Fruit fly (Drosophila melanogaster) whole organism, embryonic: ENCODE data around the gene CG42869.

ENCODE experiments used
- B-H2 ChIP-seq: fragments of 200-800 bp; sonication (Bioruptor generic); optimal IDR thresholded peaks from 2 replicates; lab custom pipeline; 2018; ENCODE audit warnings: missing biosample characterization, mild to moderate bottlenecking, missing genetic modification characterization
- CG10543 ChIP-seq: fragments of 200-800 bp; sonication (Bioruptor generic); optimal IDR thresholded peaks from 3 replicates; lab custom pipeline; 2017; ENCODE audit warnings: missing biosample characterization, mild to moderate bottlenecking, missing genetic modification characterization, moderate library complexity
- CG10565 ChIP-seq: fragments of 200-800 bp; sonication (Bioruptor generic); optimal IDR thresholded peaks from 3 replicates; lab custom pipeline; 2016; ENCODE audit warnings: missing biosample characterization, mild to moderate bottlenecking, missing genetic modification characterization
- CG12219 ChIP-seq: fragments of 200-800 bp; sonication (Bioruptor generic); optimal IDR thresholded peaks from 3 replicates; lab custom pipeline; 2018; ENCODE audit warnings: missing biosample characterization, mild to moderate bottlenecking, missing genetic modification characterization
- CG13424 ChIP-seq: fragments of 200-800 bp; sonication (Bioruptor generic); optimal IDR thresholded peaks from 2 replicates; lab custom pipeline; 2019; ENCODE audit warnings: missing biosample characterization, mild to moderate bottlenecking, missing genetic modification characterization, moderate library complexity
- CG15073 ChIP-seq: fragments of 200-800 bp; sonication (Bioruptor generic); optimal IDR thresholded peaks from 2 replicates; lab custom pipeline; 2016; ENCODE audit warnings: missing biosample characterization, missing genetic modification characterization
- CG1529 ChIP-seq: fragments of 200-800 bp; sonication (Bioruptor generic); optimal IDR thresholded peaks from 3 replicates; lab custom pipeline; 2018; ENCODE audit warnings: missing biosample characterization, missing genetic modification characterization
- CG17612 ChIP-seq: fragments of 200-800 bp; sonication (Bioruptor generic); IDR thresholded peaks from 2 replicates; pipeline ENCODE4 v1.3.6; 2022; ENCODE audit warnings: missing biosample characterization, missing genetic modification characterization
- CG2120 ChIP-seq: fragments of 200-800 bp; sonication (Bioruptor generic); optimal IDR thresholded peaks from 3 replicates; lab custom pipeline; 2016; ENCODE audit warnings: missing biosample characterization, missing genetic modification characterization
- CG2889 ChIP-seq: fragments of 200-800 bp; sonication (Bioruptor generic); IDR thresholded peaks from 3 replicates; pipeline ENCODE4 v1.3.6; 2022; ENCODE audit warnings: missing biosample characterization, missing genetic modification characterization
- CG31441 ChIP-seq: fragments of 200-800 bp; sonication (Bioruptor generic); IDR thresholded peaks from 2 replicates; pipeline ENCODE4 v1.3.6; 2022; ENCODE audit warnings: missing biosample characterization, missing genetic modification characterization
- CG34376 ChIP-seq: fragments of 200-800 bp; sonication (Bioruptor generic); optimal IDR thresholded peaks from 2 replicates; lab custom pipeline; 2018; ENCODE audit warnings: missing biosample characterization, mild to moderate bottlenecking, missing genetic modification characterization
- CG6791 ChIP-seq: fragments of 200-800 bp; sonication (Bioruptor generic); IDR thresholded peaks from 3 replicates; pipeline ENCODE4 v1.3.6; 2022; ENCODE audit warnings: missing biosample characterization, missing genetic modification characterization; ENCODE audit not compliant: partially characterized antibody
- CG7745 ChIP-seq: fragments of 200-800 bp; sonication (Bioruptor generic); optimal IDR thresholded peaks from 2 replicates; lab custom pipeline; 2018; ENCODE audit warnings: missing biosample characterization, mild to moderate bottlenecking, missing genetic modification characterization, moderate library complexity
- Chrac-16 ChIP-seq: fragments of 200-800 bp; sonication (Bioruptor generic); optimal IDR thresholded peaks from 3 replicates; lab custom pipeline; 2016; ENCODE audit warnings: missing biosample characterization, missing genetic modification characterization
- CoRest ChIP-seq: fragments of 200-800 bp; sonication (Bioruptor generic); optimal IDR thresholded peaks from 3 replicates; lab custom pipeline; 2018; ENCODE audit warnings: missing biosample characterization, mild to moderate bottlenecking, missing genetic modification characterization, moderate library complexity
- D19B ChIP-seq: fragments of 200-800 bp; sonication (Bioruptor generic); optimal IDR thresholded peaks from 2 replicates; lab custom pipeline; 2017; ENCODE audit warnings: missing biosample characterization, mild to moderate bottlenecking, missing genetic modification characterization
- Deaf1 ChIP-seq: fragments of 200-800 bp; optimal IDR thresholded peaks from 3 replicates; lab custom pipeline; 2019; ENCODE audit warnings: missing biosample characterization, mild to moderate bottlenecking, missing genetic modification characterization, moderate library complexity
- Doc3 ChIP-seq: fragments of 200-800 bp; sonication (Bioruptor generic); IDR thresholded peaks from 3 replicates; pipeline ENCODE4 v1.3.6; 2022; ENCODE audit warnings: missing biosample characterization, missing genetic modification characterization; ENCODE audit not compliant: partially characterized antibody
- Ets65A ChIP-seq: fragments of 200-800 bp; sonication (Bioruptor generic); peaks from one replicate; lab custom pipeline; 2016; ENCODE audit warnings: missing biosample characterization, missing genetic modification characterization
- Gug ChIP-seq: fragments of 200-800 bp; sonication (Bioruptor generic); IDR thresholded peaks from 4 replicates; pipeline ENCODE4 v1.3.6; 2022; ENCODE audit warnings: missing biosample characterization, missing genetic modification characterization
- HLH54F ChIP-seq: fragments of 200-800 bp; sonication (Bioruptor generic); optimal IDR thresholded peaks from 3 replicates; lab custom pipeline; 2016; ENCODE audit warnings: missing biosample characterization, missing genetic modification characterization
- Hr39 ChIP-seq: fragments of >200 bp; optimal IDR thresholded peaks from 2 replicates; lab custom pipeline; 2017
- Jarid2 ChIP-seq: fragments of 200-800 bp; sonication (Bioruptor generic); optimal IDR thresholded peaks from 3 replicates; lab custom pipeline; 2017; ENCODE audit warnings: mild to moderate bottlenecking, missing biosample characterization, missing genetic modification reagents, missing genetic modification characterization
- Med ChIP-seq: fragments of 200-800 bp; sonication (Bioruptor generic); peaks from one replicate; lab custom pipeline; 2016; ENCODE audit warnings: missing biosample characterization, missing genetic modification characterization, mild to moderate bottlenecking, inconsistent platforms, moderate library complexity
- Sry-δ ChIP-seq: fragments of 200-800 bp; sonication (Bioruptor generic); optimal IDR thresholded peaks from 2 replicates; lab custom pipeline; 2016; ENCODE audit warnings: missing biosample characterization, missing genetic modification characterization
- Xbp1 ChIP-seq: fragments of 200-800 bp; sonication (Bioruptor generic); optimal IDR thresholded peaks from 3 replicates; lab custom pipeline; 2016; ENCODE audit warnings: missing biosample characterization, mild to moderate bottlenecking, missing genetic modification characterization
- ato ChIP-seq: fragments of 200-800 bp; sonication (Bioruptor generic); IDR thresholded peaks from 2 replicates; pipeline ENCODE4 v1.3.6; 2022; ENCODE audit warnings: missing biosample characterization, missing genetic modification characterization; ENCODE audit not compliant: partially characterized antibody
- bbx ChIP-seq: fragments of 200-800 bp; sonication (Bioruptor generic); IDR thresholded peaks from 2 replicates; pipeline ENCODE4 v1.3.6; 2022; ENCODE audit warnings: missing biosample characterization, missing genetic modification characterization; ENCODE audit not compliant: partially characterized antibody
- cg ChIP-seq: fragments of 200-800 bp; sonication (Bioruptor generic); optimal IDR thresholded peaks from 3 replicates; lab custom pipeline; 2019; ENCODE audit warnings: missing biosample characterization, mild to moderate bottlenecking, missing genetic modification characterization, moderate library complexity
- crol ChIP-seq: fragments of 200-800 bp; sonication (Bioruptor generic); IDR thresholded peaks from 2 replicates; pipeline ENCODE4 v1.3.6; 2022; ENCODE audit warnings: missing biosample characterization, missing genetic modification characterization
- esg ChIP-seq: fragments of 200-800 bp; sonication (Bioruptor generic); conservative IDR thresholded peaks from 2 replicates; pipeline ENCODE4 v1.3.6; 2022; ENCODE audit warnings: missing biosample characterization, missing genetic modification characterization
- ewg ChIP-seq: fragments of 200-800 bp; sonication (Bioruptor generic); optimal IDR thresholded peaks from 3 replicates; lab custom pipeline; 2017; ENCODE audit warnings: mild to moderate bottlenecking, missing biosample characterization, missing genetic modification reagents, missing genetic modification characterization
- eyg ChIP-seq: fragments of 200-800 bp; sonication (Bioruptor generic); optimal IDR thresholded peaks from 3 replicates; lab custom pipeline; 2016; ENCODE audit warnings: missing biosample characterization, missing genetic modification characterization
- gcm2 ChIP-seq: fragments of 200-800 bp; sonication (Bioruptor generic); optimal IDR thresholded peaks from 2 replicates; lab custom pipeline; 2016; ENCODE audit warnings: missing biosample characterization, missing genetic modification characterization
- grau ChIP-seq: fragments of 200-800 bp; optimal IDR thresholded peaks from 3 replicates; lab custom pipeline; 2019; ENCODE audit warnings: missing biosample characterization, mild to moderate bottlenecking, missing genetic modification characterization, moderate library complexity
- grn ChIP-seq: fragments of 200-800 bp; sonication (Bioruptor generic); optimal IDR thresholded peaks from 3 replicates; lab custom pipeline; 2017; ENCODE audit warnings: missing biosample characterization, missing genetic modification characterization
- gsb ChIP-seq: fragments of 200-800 bp; sonication (Bioruptor generic); IDR thresholded peaks from 2 replicates; pipeline ENCODE4 v1.3.6; 2022; ENCODE audit warnings: missing biosample characterization, missing genetic modification characterization
- hb ChIP-seq: fragments of 200-800 bp; sonication (Bioruptor generic); IDR thresholded peaks from 3 replicates; pipeline ENCODE4 v1.3.6; 2022; ENCODE audit warnings: missing biosample characterization, missing genetic modification characterization; ENCODE audit not compliant: partially characterized antibody
- her ChIP-seq: fragments of 200-800 bp; sonication (Bioruptor generic); optimal IDR thresholded peaks from 2 replicates; lab custom pipeline; 2016; ENCODE audit warnings: missing biosample characterization, missing genetic modification characterization
- jing ChIP-seq: fragments of 200-800 bp; sonication (Bioruptor generic); optimal IDR thresholded peaks from 2 replicates; lab custom pipeline; 2018; ENCODE audit warnings: missing biosample characterization, mild to moderate bottlenecking, missing genetic modification characterization
- lab ChIP-seq: fragments of 200-800 bp; sonication (Bioruptor generic); optimal IDR thresholded peaks from 3 replicates; lab custom pipeline; 2017; ENCODE audit warnings: missing biosample characterization, missing genetic modification characterization, mild to moderate bottlenecking, moderate library complexity, missing genetic modification reagents
- nmo ChIP-seq: fragments of 200-800 bp; sonication (Bioruptor generic); optimal IDR thresholded peaks from 2 replicates; lab custom pipeline; 2018; ENCODE audit warnings: missing biosample characterization, mild to moderate bottlenecking, missing genetic modification characterization, moderate library complexity
- nom ChIP-seq: fragments of 200-800 bp; sonication (Bioruptor generic); optimal IDR thresholded peaks from 2 replicates; lab custom pipeline; 2017; ENCODE audit warnings: missing biosample characterization, missing genetic modification characterization, mild to moderate bottlenecking, moderate library complexity, missing genetic modification reagents
- pros ChIP-seq: fragments of 200-800 bp; sonication (Bioruptor generic); optimal IDR thresholded peaks from 3 replicates; lab custom pipeline; 2019; ENCODE audit warnings: missing biosample characterization, mild to moderate bottlenecking, missing genetic modification characterization, moderate library complexity
- salm ChIP-seq: fragments of 200-800 bp; sonication (Bioruptor generic); optimal IDR thresholded peaks from 2 replicates; lab custom pipeline; 2018; ENCODE audit warnings: missing biosample characterization, mild to moderate bottlenecking, missing genetic modification characterization
- sim ChIP-seq: fragments of 200-800 bp; sonication (Bioruptor generic); IDR thresholded peaks from 2 replicates; pipeline ENCODE4 v1.3.6; 2022; ENCODE audit warnings: missing biosample characterization, missing genetic modification characterization
- tap ChIP-seq: fragments of 200-800 bp; optimal IDR thresholded peaks from 3 replicates; lab custom pipeline; 2019; ENCODE audit warnings: missing biosample characterization, mild to moderate bottlenecking, missing genetic modification characterization, moderate library complexity
- tio ChIP-seq: fragments of 200-800 bp; sonication (Bioruptor generic); optimal IDR thresholded peaks from 2 replicates; lab custom pipeline; 2017; ENCODE audit warnings: missing biosample characterization, missing genetic modification characterization, inconsistent platforms
- yki ChIP-seq: fragments of >200 bp; optimal IDR thresholded peaks from 3 replicates; lab custom pipeline; 2018
- zen ChIP-seq: fragments of 200-800 bp; sonication (Bioruptor generic); optimal IDR thresholded peaks from 3 replicates; lab custom pipeline; 2018; ENCODE audit warnings: missing biosample characterization, mild to moderate bottlenecking, missing genetic modification characterization, moderate library complexity

The CG42869 gene

dm6 chr3R:21739750-21740319 lies 3.2 kb upstream of the CG42869 start, which contains the start of gene CG5849 (continued):
- TF ChIP-seq lab (GFP tag; lab: Kevin White, UChicago) (peak; percentile 83), Gug (GFP tag; lab: Robert Waterston, UW) (no peak), Jarid2 (GFP tag; lab: Kevin White, UChicago) (peak; percentile 80), esg (no peak), eyg (GFP tag; lab: Kevin White, UChicago) (no peak), Med (GFP tag; lab: Kevin White, UChicago) (peak; percentile 50), ato (GFP tag; lab: Robert Waterston, UW) (0 out of 2 replicates have a peak, but pooled peaks have one; percentile 26), hb (GFP tag; lab: Robert Waterston, UW) (no peak), CG12219 (GFP tag; lab: Kevin White, UChicago) (no peak), gsb (no peak), yki (lab: Kevin White, UChicago) (no peak), Deaf1 (tag; lab: Kevin White, UChicago) (peak; percentile 10), B-H2 (GFP tag; lab: Kevin White, UChicago) (no peak), ewg (no peak), cg (GFP tag; lab: Kevin White, UChicago) (peak; percentile 10), CG15073 (GFP tag; lab: Kevin White, UChicago) (peak; percentile 4), tio (GFP tag; lab: Kevin White, UChicago) (no peak), nom (no peak), CG13424 (tag; lab: Kevin White, UChicago) (no peak), grau (no peak), CG7745 (no peak), bbx (GFP tag; lab: Robert Waterston, UW) (no peak), HLH54F (GFP tag; lab: Kevin White, UChicago) (no peak), CG10565 (no peak), CG2889 (GFP tag; lab: Robert Waterston, UW) (no peak), CG34376 (GFP tag; lab: Kevin White, UChicago) (peak; percentile 45), Hr39 (no peak), grn (GFP tag; lab: Kevin White, UChicago) (peak; percentile 67), sim (GFP tag; lab: Robert Waterston, UW) (no peak), CG31441 (no peak), salm (tag; lab: Kevin White, UChicago) (no peak), tap (tag; lab: Kevin White, UChicago) (no peak), CG17612 (0 out of 2 replicates have a peak, but pooled peaks have one; percentile 24), Doc3 (GFP tag; lab: Robert Waterston, UW) (no peak), CG6791 (GFP tag; lab: Robert Waterston, UW) (0 out of 3 replicates have a peak, but pooled peaks have one; percentile 32), CG1529 (GFP tag; lab: Kevin White, UChicago) (no peak), nmo (GFP tag; lab: Kevin White, UChicago) (no peak), pros (GFP tag; lab: Kevin White, UChicago) (peak; percentile 29), gcm2 (no peak), Ets65A (GFP tag; lab: Kevin White, UChicago) (peak; percentile 43), her (GFP tag; lab: Kevin White, UChicago) (no peak), Chrac-16 (GFP tag; lab: Kevin White, UChicago) (no peak), jing (GFP tag; lab: Kevin White, UChicago) (no peak), Xbp1 (GFP tag; lab: Kevin White, UChicago) (no peak), CG2120 (GFP tag; lab: Kevin White, UChicago) (no peak), D19B (GFP tag; lab: Kevin White, UChicago) (no peak), CG10543 (GFP tag; lab: Kevin White, UChicago) (peak; percentile 29), crol (GFP tag; lab: Robert Waterston, UW) (no peak), Sry-δ (GFP tag; lab: Kevin White, UChicago) (no peak), CoRest (tag; lab: Kevin White, UChicago) (no peak), zen (tag; lab: Kevin White, UChicago) (no peak)
